Fruit fly (Drosophila melanogaster): Measurements from ENCODE around the gene Cyp4ae1.

The Cyp4ae1 gene

DNA sequence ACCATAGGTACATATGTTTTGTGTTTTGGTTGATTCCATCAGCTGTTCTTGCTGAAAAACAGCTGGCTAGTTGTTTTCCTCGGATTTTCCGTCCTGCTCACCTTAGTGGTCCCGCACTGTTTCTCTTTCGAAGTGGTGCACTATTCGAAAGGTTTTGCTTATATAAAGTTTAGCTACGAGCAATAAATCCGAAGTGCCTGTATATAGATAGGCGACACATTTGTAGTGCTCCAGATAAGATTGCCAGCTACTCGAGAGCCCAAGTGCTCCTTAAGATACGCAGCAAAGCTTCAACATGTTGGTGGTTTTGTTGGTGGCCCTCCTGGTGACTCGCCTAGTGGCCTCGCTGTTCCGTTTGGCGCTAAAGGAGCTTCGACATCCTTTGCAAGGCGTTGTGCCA is at the start of gene Cyp4ae1:
Gene Cyp4ae1, plus strand, starts transcription at position 206 of the 400 bp plus-strand sequence.
- TF ChIP-seq Pdp1 (GFP tag; optimal IDR thresholded peaks at IDR 0.05) (peak in 1 of 2 experiments; percentile 92), pita (GFP tag; optimal IDR thresholded peaks at IDR 0.05) (no peak), mirr (GFP tag; optimal IDR thresholded peaks at IDR 0.05) (peak; percentile 3), sug (tag; optimal IDR thresholded peaks at IDR 0.05) (peak; percentile 52), CG34376 (GFP tag; optimal IDR thresholded peaks at IDR 0.05) (peak; percentile 27), crp (GFP tag; optimal IDR thresholded peaks at IDR 0.05) (peak in 1 of 2 experiments; percentile 76), CG6791 (GFP tag; IDR thresholded peaks at IDR 0.05; ENCODE audit: partially characterized antibody) (no peak), chm (GFP tag; IDR thresholded peaks at IDR 0.05) (no peak), rib (GFP tag; IDR thresholded peaks at IDR 0.05) (no peak), exex (tag; optimal IDR thresholded peaks at IDR 0.05) (peak; percentile 47)

DNA sequence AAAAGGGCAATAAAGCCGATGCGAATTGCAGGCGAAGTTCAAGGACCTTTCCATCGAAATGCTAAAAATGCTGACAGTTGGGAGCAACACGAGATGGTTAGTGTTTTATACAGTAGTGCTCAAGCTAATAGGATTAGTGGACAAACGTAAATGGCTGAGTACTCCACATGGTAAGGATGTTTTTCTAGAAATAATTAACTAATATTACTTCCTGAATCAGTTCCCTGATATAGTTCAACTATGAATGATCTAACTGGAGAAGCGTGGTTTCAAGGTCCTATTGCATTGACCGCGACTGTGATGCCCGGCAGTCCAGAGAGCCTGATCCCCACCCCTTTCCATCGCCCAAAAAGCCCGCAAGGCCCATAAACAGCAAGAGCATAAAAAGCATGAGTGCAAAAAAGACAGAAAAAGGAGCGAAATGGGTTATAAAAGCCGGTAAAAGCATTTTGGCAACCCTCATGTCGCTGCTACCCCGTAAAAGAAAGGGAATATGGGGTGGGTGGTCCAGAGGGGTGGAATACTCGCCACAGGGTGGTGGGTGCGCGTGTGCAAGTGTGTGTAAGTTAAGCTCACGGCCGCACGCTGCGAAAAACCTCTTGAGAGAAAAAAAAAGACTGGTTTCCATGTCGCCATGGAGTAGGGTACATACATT is 44.5 kb upstream of the Cyp4ae1 start:
- TF ChIP-seq HHEX (GFP tag; optimal IDR thresholded peaks at IDR 0.05) = peak; percentile 68
- peak; percentile 27 for TF ChIP-seq luna (GFP tag; optimal IDR thresholded peaks at IDR 0.05)
- peak; percentile 25 for TF ChIP-seq fd3F (GFP tag; optimal IDR thresholded peaks at IDR 0.05)
- TF ChIP-seq CG4282 (GFP tag; optimal IDR thresholded peaks at IDR 0.05) = no peak
- TF ChIP-seq nerfin-1 (tag; optimal IDR thresholded peaks at IDR 0.05) = peak; percentile 83
- TF ChIP-seq lbe (GFP tag; optimal IDR thresholded peaks at IDR 0.05) = peak; percentile 89
- no peak for TF ChIP-seq TFAM (GFP tag; optimal IDR thresholded peaks at IDR 0.05)
- TF ChIP-seq Spps (tag; optimal IDR thresholded peaks at IDR 0.05) = peak; percentile 37
- peak; percentile 61 for TF ChIP-seq CG1602 (GFP tag; optimal IDR thresholded peaks at IDR 0.05)
- no peak for TF ChIP-seq pb (GFP tag; optimal IDR thresholded peaks at IDR 0.05)
- TF ChIP-seq CG3163 (GFP tag; optimal IDR thresholded peaks at IDR 0.05) = peak; percentile 9
- TF ChIP-seq CG2875 (GFP tag; optimal IDR thresholded peaks at IDR 0.05) = peak; percentile 55
- peak; percentile 18; the same call in 1 of the 2 replicates for TF ChIP-seq esg (GFP tag; conservative IDR thresholded peaks at IDR 0.05)
- peak; percentile 65 for TF ChIP-seq scrt (GFP tag; optimal IDR thresholded peaks at IDR 0.05)
- no peak for TF ChIP-seq Dref (GFP tag; IDR thresholded peaks at IDR 0.05)
- TF ChIP-seq ewg (GFP tag; optimal IDR thresholded peaks at IDR 0.05) = peak; percentile 24
- TF ChIP-seq CG17612 (GFP tag; IDR thresholded peaks at IDR 0.05) = no peak
- peak; percentile 65 for TF ChIP-seq az2 (GFP tag; optimal IDR thresholded peaks at IDR 0.05)
- TF ChIP-seq stc (GFP tag; IDR thresholded peaks at IDR 0.05) = peak; percentile 74
- TF ChIP-seq pros (GFP tag; optimal IDR thresholded peaks at IDR 0.05) = peak; percentile 77
- TF ChIP-seq CG17385 (GFP tag; optimal IDR thresholded peaks at IDR 0.05) = peak; percentile 61
- peak; percentile 65 for TF ChIP-seq CG4424 (GFP tag; optimal IDR thresholded peaks at IDR 0.05)
- TF ChIP-seq CG10147 (GFP tag; optimal IDR thresholded peaks at IDR 0.05) = peak; percentile 55
- 0 out of 2 replicates have a peak, but pooled peaks have one; percentile 33 for TF ChIP-seq sim (GFP tag; IDR thresholded peaks at IDR 0.05)
- TF ChIP-seq bsh (GFP tag; optimal IDR thresholded peaks at IDR 0.05) = peak; percentile 53 to 85
- TF ChIP-seq da (GFP tag; optimal IDR thresholded peaks at IDR 0.05) = no peak
- no peak for TF ChIP-seq Bgb (GFP tag; IDR thresholded peaks at IDR 0.05; ENCODE audit: partially characterized antibody)
- TF ChIP-seq CG9817 (tag; optimal IDR thresholded peaks at IDR 0.05) = peak; percentile 56
- TF ChIP-seq Hey (tag; optimal IDR thresholded peaks at IDR 0.05) = no peak
- TF ChIP-seq CG33557 (GFP tag; optimal IDR thresholded peaks at IDR 0.05) = peak; percentile 1
- TF ChIP-seq NC2β (GFP tag; optimal IDR thresholded peaks at IDR 0.05) = peak; percentile 62
- TF ChIP-seq CG6813 (GFP tag; optimal IDR thresholded peaks at IDR 0.05) = peak; percentile 66
- TF ChIP-seq HmgD (GFP tag; optimal IDR thresholded peaks at IDR 0.05) = no peak
- TF ChIP-seq Xrp1 (GFP tag; IDR thresholded peaks at IDR 0.05) = peak; percentile 74
- peak; percentile 18 for TF ChIP-seq CG7786 (GFP tag; optimal IDR thresholded peaks at IDR 0.05)
- no peak for TF ChIP-seq klu (GFP tag; IDR thresholded peaks at IDR 0.05)
- TF ChIP-seq twi (tag; optimal IDR thresholded peaks at IDR 0.05) = peak; percentile 7
- TF ChIP-seq sug (tag; optimal IDR thresholded peaks at IDR 0.05) = no peak
- TF ChIP-seq her (GFP tag; optimal IDR thresholded peaks at IDR 0.05) = no peak
